Worm (Caenorhabditis elegans): ENCODE measurements around the gene pgm-3.
"Not testable (repeated sequence)": the region's sequence is repeated elsewhere in the genome, so short reads cannot be mapped to it uniquely, and the experiment has no call there.

Gene pgm-3

DNA sequence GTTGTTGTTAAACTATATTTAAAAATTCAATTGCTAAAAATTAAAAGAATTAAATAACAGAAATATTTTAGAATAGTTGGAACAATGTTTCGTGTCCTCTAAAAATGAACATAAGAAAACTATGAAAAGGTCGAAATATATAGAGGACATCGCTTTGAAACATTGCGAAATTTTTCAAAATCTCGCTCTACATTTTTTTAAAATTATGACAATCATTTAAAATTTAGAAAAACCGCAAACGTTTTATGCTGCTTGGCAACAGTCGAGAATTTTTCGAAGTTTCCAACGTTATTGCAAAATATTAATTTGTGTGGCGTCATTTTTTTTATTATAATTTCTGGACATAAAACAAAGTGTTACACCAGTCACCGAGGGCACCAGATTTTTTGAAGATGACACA lies 10.5 kb upstream of the pgm-3 start, which contains the start of the genes parg-2 and ipla-5:
Gene parg-2 (minus strand): TSS at position 101 of the 400 bp plus-strand sequence.
Gene ipla-5 (plus strand): TSS at position 216 of the 400 bp plus-strand sequence.
- TF ChIP-seq cog-1 (tag; optimal IDR thresholded peaks at IDR 0.05); klf-2 (GFP tag; conservative IDR thresholded peaks at IDR 0.05); flt-1 (GFP tag; IDR thresholded peaks at IDR 0.05): not testable (repeated sequence)

DNA sequence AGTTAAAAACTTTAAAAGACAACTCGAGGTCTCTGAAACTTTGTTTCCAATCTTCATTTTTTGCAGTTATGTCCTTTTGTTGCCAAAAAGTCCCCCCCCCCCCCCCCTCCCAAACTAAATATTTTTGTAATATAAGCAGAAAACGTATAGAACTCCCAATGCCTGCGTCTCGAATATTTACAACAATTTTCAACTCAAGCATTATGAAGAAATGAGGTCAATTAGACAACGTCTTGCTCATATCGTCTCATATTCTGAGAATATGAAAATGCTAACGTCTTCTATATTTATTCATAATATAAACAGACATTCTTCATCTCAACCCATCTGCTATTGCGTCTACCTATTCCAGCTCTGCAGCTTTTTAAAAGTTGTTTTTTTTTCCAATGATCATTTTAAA lies 7.4 kb upstream of the pgm-3 start, which contains the start of gene H23L24.1:
Gene H23L24.1 (plus strand): TSS at position 301 of the 400 bp plus-strand sequence.
- TF ChIP-seq flt-1 (GFP tag; IDR thresholded peaks at IDR 0.05): no peak

DNA sequence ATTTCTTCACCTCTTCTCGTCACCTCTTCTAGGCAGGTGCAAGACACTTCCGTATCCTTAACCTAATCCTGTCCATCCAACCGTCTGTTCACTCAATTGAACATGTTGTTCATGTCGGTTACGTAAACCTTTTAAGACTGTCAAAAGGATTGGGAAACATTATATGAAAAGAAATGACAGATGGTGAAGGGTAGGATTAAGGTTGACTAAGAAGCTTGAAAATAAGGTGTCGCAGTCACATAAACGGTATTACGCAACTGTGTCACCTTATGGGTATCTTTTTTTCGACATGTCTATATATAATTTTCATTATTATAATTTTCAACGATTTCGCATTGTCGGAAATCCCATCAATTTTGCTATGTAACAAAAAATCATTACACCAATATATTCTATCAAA lies 2.7 kb upstream of the pgm-3 start:
- TF ChIP-seq ztf-23 (GFP tag; IDR thresholded peaks at IDR 0.05) (no peak), ztf-29 (GFP tag; IDR thresholded peaks at IDR 0.05) (no peak), T22C8.4 (GFP tag; IDR thresholded peaks at IDR 0.05) (no peak), cog-1 (tag; optimal IDR thresholded peaks at IDR 0.05) (no peak), tab-1 (GFP tag; IDR thresholded peaks at IDR 0.05) (no peak), klf-2 (GFP tag; conservative IDR thresholded peaks at IDR 0.05) (no peak), med-1 (GFP tag; optimal IDR thresholded peaks at IDR 0.05; ENCODE audit: insufficient read depth) (no peak), ref-1 (GFP tag; conservative IDR thresholded peaks at IDR 0.05) (no peak), flt-1 (GFP tag; IDR thresholded peaks at IDR 0.05) (no peak)

DNA sequence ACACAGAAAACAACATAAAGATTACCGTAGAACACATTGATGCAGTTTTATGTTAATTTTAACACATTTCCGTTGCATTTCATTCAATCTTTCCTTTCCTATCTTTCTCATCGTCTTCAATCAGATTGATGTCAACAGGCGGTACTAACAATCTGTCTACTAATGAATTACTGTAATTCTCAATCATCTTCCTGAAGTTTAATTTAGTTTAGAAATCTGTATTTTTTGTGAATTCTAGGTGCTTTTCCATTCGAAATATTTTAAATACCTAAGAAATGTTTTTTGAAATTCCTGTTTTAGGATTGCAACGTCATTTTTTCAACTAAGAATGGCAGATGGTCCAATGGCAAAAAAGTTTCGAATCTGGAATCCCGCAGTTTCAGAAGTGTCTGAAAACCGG lies 1.8 kb upstream of the pgm-3 start, which contains the start of gene F21D5.9:
Gene F21D5.9 (plus strand): TSS at position 301 of the 400 bp plus-strand sequence.
- TF ChIP-seq tab-1 (GFP tag; IDR thresholded peaks at IDR 0.05) (no peak), ref-1 (GFP tag; conservative IDR thresholded peaks at IDR 0.05) (no peak), cog-1 (tag; optimal IDR thresholded peaks at IDR 0.05) (no peak), med-1 (GFP tag; optimal IDR thresholded peaks at IDR 0.05; ENCODE audit: insufficient read depth) (no peak), flt-1 (GFP tag; IDR thresholded peaks at IDR 0.05) (no peak), klf-2 (GFP tag; conservative IDR thresholded peaks at IDR 0.05) (no peak), T22C8.4 (GFP tag; IDR thresholded peaks at IDR 0.05) (no peak)

DNA sequence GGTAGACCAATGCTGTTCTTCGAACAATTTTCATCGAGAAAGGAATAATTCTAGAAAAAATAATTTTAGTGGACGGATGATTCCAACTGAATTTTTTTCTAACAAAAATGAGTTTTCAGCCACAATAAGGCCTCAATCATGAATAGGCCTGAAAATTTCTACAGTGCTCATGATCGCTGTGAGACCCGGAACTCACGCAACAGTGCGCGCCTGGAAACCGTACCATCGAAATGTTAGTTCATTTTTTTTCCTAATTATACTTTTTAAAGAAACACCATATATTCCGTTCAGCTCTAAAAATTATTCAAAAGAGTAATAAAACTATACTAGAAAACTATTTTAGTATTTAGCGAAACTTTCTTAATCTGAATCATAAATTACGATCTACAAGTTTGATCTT lies 615 bp upstream of the pgm-3 start:
- TF ChIP-seq ztf-23 (GFP tag; IDR thresholded peaks at IDR 0.05) (no peak), med-1 (GFP tag; optimal IDR thresholded peaks at IDR 0.05; ENCODE audit: insufficient read depth) (no peak), T22C8.4 (GFP tag; IDR thresholded peaks at IDR 0.05) (no peak), ref-1 (GFP tag; conservative IDR thresholded peaks at IDR 0.05) (no peak), klf-2 (GFP tag; conservative IDR thresholded peaks at IDR 0.05) (no peak), flt-1 (GFP tag; IDR thresholded peaks at IDR 0.05) (no peak), tab-1 (GFP tag; IDR thresholded peaks at IDR 0.05) (no peak), ztf-29 (GFP tag; IDR thresholded peaks at IDR 0.05) (no peak)

DNA sequence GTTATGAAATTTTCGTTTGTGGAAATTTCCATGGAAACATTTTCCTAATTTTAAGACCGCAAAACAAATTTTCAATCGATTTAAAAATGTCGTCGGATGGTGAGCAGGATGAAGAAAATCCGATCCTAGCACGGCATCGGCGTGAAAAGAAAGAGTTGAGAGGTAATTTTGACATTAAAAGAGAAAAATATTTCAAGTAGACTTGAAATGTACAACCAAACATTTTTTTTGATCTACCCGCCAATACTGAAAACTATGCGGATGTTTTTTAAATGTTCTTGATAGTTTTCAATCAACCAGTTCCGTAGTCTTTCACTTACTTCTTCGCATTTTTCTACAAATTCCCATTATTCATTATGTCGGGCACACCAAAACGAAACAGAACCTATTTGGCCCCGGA lies 2.6 kb downstream of the pgm-3 start, which contains the start of gene otub-3:
Gene otub-3 (plus strand): TSS at position 56 of the 400 bp plus-strand sequence.
- TF ChIP-seq T22C8.4 (GFP tag; IDR thresholded peaks at IDR 0.05) (no peak), flt-1 (GFP tag; IDR thresholded peaks at IDR 0.05) (no peak), cog-1 (tag; optimal IDR thresholded peaks at IDR 0.05) (no peak), ztf-29 (GFP tag; IDR thresholded peaks at IDR 0.05) (no peak), tab-1 (GFP tag; IDR thresholded peaks at IDR 0.05) (no peak), ref-1 (GFP tag; conservative IDR thresholded peaks at IDR 0.05) (no peak), med-1 (GFP tag; optimal IDR thresholded peaks at IDR 0.05; ENCODE audit: insufficient read depth) (no peak)

DNA sequence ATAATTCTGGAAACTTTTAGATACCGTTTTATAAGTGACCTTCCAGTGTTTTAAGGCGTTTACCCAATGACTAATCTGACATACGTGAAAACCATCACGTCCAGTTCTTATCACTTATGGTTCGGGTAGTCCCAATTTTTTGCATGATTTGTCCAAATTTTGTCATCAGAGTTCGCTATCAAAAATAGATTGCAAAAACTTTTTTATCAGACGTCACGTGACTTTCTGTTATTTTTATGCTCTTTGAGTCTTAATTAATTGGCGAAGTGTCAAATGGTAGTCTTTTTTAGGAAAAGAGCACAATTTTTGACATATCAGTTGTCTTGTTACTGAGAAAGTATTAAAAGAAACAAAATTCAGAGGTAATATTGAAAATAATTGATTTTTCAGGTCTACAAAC lies 4.1 kb downstream of the pgm-3 start:
- TF ChIP-seq cog-1 (tag; optimal IDR thresholded peaks at IDR 0.05): no peak
- TF ChIP-seq med-1 (GFP tag; optimal IDR thresholded peaks at IDR 0.05; ENCODE audit: insufficient read depth): no peak
- TF ChIP-seq flt-1 (GFP tag; IDR thresholded peaks at IDR 0.05): no peak
- no peak for TF ChIP-seq tab-1 (GFP tag; IDR thresholded peaks at IDR 0.05)
- TF ChIP-seq ref-1 (GFP tag; conservative IDR thresholded peaks at IDR 0.05): no peak
- no peak for TF ChIP-seq ztf-23 (GFP tag; IDR thresholded peaks at IDR 0.05)
- TF ChIP-seq klf-2 (GFP tag; conservative IDR thresholded peaks at IDR 0.05): no peak

DNA sequence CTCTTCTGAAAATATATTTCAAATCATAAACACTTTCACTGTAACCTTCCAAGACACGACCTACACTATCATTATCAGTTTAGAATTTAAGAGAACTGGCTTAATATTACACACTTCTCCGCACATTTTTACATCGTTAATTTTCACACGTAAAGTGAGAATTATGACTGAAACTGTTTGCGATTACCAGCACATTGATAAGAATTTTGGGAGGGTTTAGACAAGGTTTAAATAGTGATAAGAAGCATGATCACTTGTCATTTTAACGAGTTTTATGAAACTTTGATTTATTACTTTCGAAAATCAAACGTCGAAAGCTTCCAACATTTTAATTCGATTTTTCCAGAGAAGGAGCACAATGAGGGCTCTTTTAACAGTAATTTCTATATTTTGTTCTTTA lies 4.9 kb downstream of the pgm-3 start, which contains the start of gene F21D5.3:
Gene F21D5.3 (plus strand): TSS at position 347 of the 400 bp plus-strand sequence.
- TF ChIP-seq T22C8.4 (GFP tag; IDR thresholded peaks at IDR 0.05) (no peak), cog-1 (tag; optimal IDR thresholded peaks at IDR 0.05) (no peak), tab-1 (GFP tag; IDR thresholded peaks at IDR 0.05) (no peak), klf-2 (GFP tag; conservative IDR thresholded peaks at IDR 0.05) (no peak), med-1 (GFP tag; optimal IDR thresholded peaks at IDR 0.05; ENCODE audit: insufficient read depth) (no peak), ref-1 (GFP tag; conservative IDR thresholded peaks at IDR 0.05) (no peak), flt-1 (GFP tag; IDR thresholded peaks at IDR 0.05) (no peak), ztf-29 (GFP tag; IDR thresholded peaks at IDR 0.05) (no peak), ztf-23 (GFP tag; IDR thresholded peaks at IDR 0.05) (no peak)

DNA sequence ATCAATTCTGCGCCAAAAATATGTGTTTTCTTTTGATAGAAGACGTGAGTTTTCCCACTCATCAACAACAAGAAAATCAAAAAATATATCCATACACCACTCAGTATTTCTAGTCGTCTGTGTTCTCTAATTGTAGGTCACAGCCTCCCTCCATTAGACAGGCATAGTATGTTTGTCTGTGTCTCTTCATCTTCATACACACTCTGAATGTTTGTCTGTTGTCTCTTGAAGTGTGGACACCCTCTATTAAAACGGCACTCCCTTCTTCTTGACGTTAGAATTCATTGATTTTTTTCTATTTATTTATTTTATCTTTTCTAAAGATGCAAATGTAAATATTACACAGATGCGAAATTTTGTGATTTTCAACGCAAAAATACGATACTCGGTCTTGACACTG lies 11.8 kb downstream of the pgm-3 start:
- TF ChIP-seq ref-1 (GFP tag; conservative IDR thresholded peaks at IDR 0.05) (no peak), cog-1 (tag; optimal IDR thresholded peaks at IDR 0.05) (no peak), ztf-23 (GFP tag; IDR thresholded peaks at IDR 0.05) (no peak)

DNA sequence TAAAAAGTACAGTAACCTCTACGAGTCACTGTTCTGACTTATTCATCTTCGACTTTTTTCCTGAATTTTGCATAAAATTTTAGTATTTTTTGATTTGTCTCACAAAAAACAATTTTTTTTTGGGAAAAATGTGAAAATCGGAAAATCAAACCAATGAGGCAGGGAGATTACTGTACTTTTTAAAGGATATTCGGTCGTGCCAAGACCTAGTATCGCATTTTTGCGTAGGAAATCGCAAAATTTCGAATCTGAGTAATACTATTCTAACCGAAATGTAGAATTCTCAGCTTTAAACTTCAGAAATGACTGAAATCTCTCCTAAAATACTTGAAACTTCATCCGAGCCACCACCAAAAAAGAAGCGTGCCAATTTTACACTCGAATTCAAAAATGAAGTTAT lies 12.3 kb downstream of the pgm-3 start, which contains the start of gene F21D5.4:
Gene F21D5.4 (plus strand): TSS at position 301 of the 400 bp plus-strand sequence.
- TF ChIP-seq ztf-23 (GFP tag; IDR thresholded peaks at IDR 0.05) (no peak), ref-1 (GFP tag; conservative IDR thresholded peaks at IDR 0.05) (no peak), T22C8.4 (GFP tag; IDR thresholded peaks at IDR 0.05) (no peak), med-1 (GFP tag; optimal IDR thresholded peaks at IDR 0.05; ENCODE audit: insufficient read depth) (no peak)

DNA sequence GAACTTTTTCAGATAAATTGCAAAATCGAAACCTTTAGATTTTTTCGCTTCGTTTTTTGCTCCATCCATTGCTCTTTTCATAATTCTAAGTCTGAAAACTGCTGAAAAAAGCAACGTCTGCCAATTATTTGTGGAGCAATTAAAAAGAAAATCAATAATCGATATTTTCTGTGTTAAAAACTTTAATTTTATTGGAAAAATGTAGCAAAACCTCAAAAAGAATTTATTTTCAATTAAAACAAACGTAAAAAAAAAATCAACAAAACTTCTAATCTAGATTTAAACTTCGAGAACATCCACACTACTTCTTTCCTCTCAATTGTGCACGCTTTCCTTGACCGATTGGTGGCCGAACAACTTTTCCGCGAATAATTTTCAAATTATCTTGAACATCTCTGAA lies 13.8 kb downstream of the pgm-3 start, which contains the start of gene F21D5.5:
Gene F21D5.5 (minus strand): TSS at position 101 of the 400 bp plus-strand sequence.
- TF ChIP-seq tab-1 (GFP tag; IDR thresholded peaks at IDR 0.05) (no peak), med-1 (GFP tag; optimal IDR thresholded peaks at IDR 0.05; ENCODE audit: insufficient read depth) (no peak), ztf-29 (GFP tag; IDR thresholded peaks at IDR 0.05) (no peak), ref-1 (GFP tag; conservative IDR thresholded peaks at IDR 0.05) (no peak), klf-2 (GFP tag; conservative IDR thresholded peaks at IDR 0.05) (no peak), cog-1 (tag; optimal IDR thresholded peaks at IDR 0.05) (no peak)
